Worm (Caenorhabditis elegans) whole organism, L4/young adult: ENCODE data around the gene sre-24.

Source experiments
- W03F9.2 ChIP-seq: fragments of 150-350 bp; optimal IDR thresholded peaks from 2 replicates; lab custom pipeline; 2014; ENCODE audit warnings: missing biosample characterization, missing genetic modification characterization
- dao-5 ChIP-seq: sonication (generic microtip); optimal IDR thresholded peaks from 2 replicates; lab custom pipeline; 2016; ENCODE audit warnings: missing genotype, missing genetic modification characterization, moderate library complexity, missing compliant biosample characterization
- him-1 ChIP-seq: sonication (generic microtip); optimal IDR thresholded peaks from 2 replicates; lab custom pipeline; 2016; ENCODE audit warnings: missing genotype, missing genetic modification reagents, missing genetic modification characterization, missing compliant biosample characterization

- TF ChIP-seq W03F9.2 (tag; lab: Kevin White, UChicago) (no peak), him-1 (tag; lab: Kevin White, UChicago) (no peak), dao-5 (tag; lab: Kevin White, UChicago) (no peak)
Observed at ce11 chrV:2927553-2927952, 43.0 kb downstream of the sre-24 start, which contains the start of gene C31B8.12.
